Worm (Caenorhabditis elegans) whole organism, young adult: ENCODE measurements around the gene era-1.
A peak's percentile ranks its signal among the peaks of the same experiment; 100 is the strongest.

Source experiments
- C06A6.2 ChIP-seq: fragments of 200-800 bp; sonication (Bioruptor generic); conservative IDR thresholded peaks from 2 replicates; pipeline ENCODE4 v1.3.6; 2022; ENCODE audit warnings: missing genetic modification characterization, missing compliant biosample characterization
- F37B4.10 ChIP-seq: fragments of 200-800 bp; sonication (Bioruptor generic); IDR thresholded peaks from 2 replicates; pipeline ENCODE4 v1.3.6; 2022; ENCODE audit warnings: missing genetic modification characterization, missing compliant biosample characterization
- F39B2.1 ChIP-seq: fragments of 200-800 bp; sonication (Bioruptor generic); IDR thresholded peaks from 2 replicates; pipeline ENCODE4 v1.3.6; 2022; ENCODE audit warnings: missing genetic modification reagents, missing genetic modification characterization, missing compliant biosample characterization
- F57A8.1 ChIP-seq: fragments of 200-800 bp; sonication (Bioruptor generic); optimal IDR thresholded peaks from 2 replicates; lab custom pipeline; 2018; ENCODE audit warnings: mild to moderate bottlenecking, missing genetic modification characterization, moderate library complexity, missing compliant biosample characterization
- T07F8.4 ChIP-seq: sonication (generic microtip); optimal IDR thresholded peaks from 2 replicates; lab custom pipeline; 2016; ENCODE audit warnings: mild to moderate bottlenecking, missing genetic modification characterization, moderate library complexity, missing compliant biosample characterization
- Y56A3A.18 ChIP-seq: fragments of 200-800 bp; sonication (Bioruptor generic); IDR thresholded peaks from 2 replicates; pipeline ENCODE4 v1.3.6; 2022; ENCODE audit warnings: missing genetic modification reagents, missing genetic modification characterization, missing compliant biosample characterization
- ZK185.1 ChIP-seq: sonication (generic microtip); optimal IDR thresholded peaks from 2 replicates; lab custom pipeline; 2016; ENCODE audit warnings: mild to moderate bottlenecking, missing genetic modification characterization, missing compliant biosample characterization; ENCODE audit not compliant: poor library complexity, severe bottlenecking
- akir-1 ChIP-seq: fragments of 200-800 bp; sonication (Bioruptor generic); optimal IDR thresholded peaks from 2 replicates; lab custom pipeline; 2018; ENCODE audit warnings: mild to moderate bottlenecking, missing genetic modification characterization, moderate library complexity, missing compliant biosample characterization
- ama-1 ChIP-seq, 3 experiments: fragments of 150-350 bp in 1 of 3; sonication (generic microtip) in 2 of 3; optimal IDR thresholded peaks; 2 replicates each; lab custom pipeline; 2014 to 2018; ENCODE audit warnings: missing biosample characterization in 2 of 3, missing genetic modification characterization in 2 of 3, missing genetic modification reagents in 2 of 3
- atf-7 ChIP-seq: sonication (generic microtip); optimal IDR thresholded peaks from 2 replicates; lab custom pipeline; 2017; ENCODE audit warnings: mild to moderate bottlenecking, missing genetic modification characterization, missing compliant biosample characterization
- attf-5 ChIP-seq: fragments of 200-800 bp; sonication (Bioruptor generic); optimal IDR thresholded peaks from 2 replicates; lab custom pipeline; 2018; ENCODE audit warnings: mild to moderate bottlenecking, missing genetic modification characterization, missing compliant biosample characterization
- bed-2 ChIP-seq: fragments of 200-800 bp; sonication (Bioruptor generic); IDR thresholded peaks from 2 replicates; pipeline ENCODE4 v1.3.6; 2022; ENCODE audit warnings: missing genetic modification reagents, missing genetic modification characterization, missing compliant biosample characterization
- ccch-3 ChIP-seq: fragments of 200-800 bp; sonication (Bioruptor generic); optimal IDR thresholded peaks from 2 replicates; lab custom pipeline; 2018; ENCODE audit warnings: mild to moderate bottlenecking, missing genetic modification characterization, missing compliant biosample characterization
- ceh-40 ChIP-seq: fragments of 200-800 bp; sonication (Bioruptor generic); IDR thresholded peaks from 2 replicates; pipeline ENCODE4 v1.3.6; 2022; ENCODE audit warnings: missing genetic modification characterization, missing compliant biosample characterization
- ceh-79 ChIP-seq: sonication (generic microtip); optimal IDR thresholded peaks from 2 replicates; lab custom pipeline; 2017; ENCODE audit warnings: mild to moderate bottlenecking, missing genetic modification characterization, missing compliant biosample characterization
- dpl-1 ChIP-seq: fragments of 150-350 bp; optimal IDR thresholded peaks from 2 replicates; lab custom pipeline; 2014; ENCODE audit warnings: missing biosample characterization, missing genetic modification reagents, missing genetic modification characterization
- egl-44 ChIP-seq: fragments of 200-800 bp; sonication (Bioruptor generic); IDR thresholded peaks from 2 replicates; pipeline ENCODE4 v1.3.6; 2022; ENCODE audit warnings: missing genetic modification reagents, missing genetic modification characterization, missing compliant biosample characterization
- hsf-1 ChIP-seq: fragments of 200-800 bp; sonication (Bioruptor generic); IDR thresholded peaks from 2 replicates; pipeline ENCODE4 v1.3.6; 2022; ENCODE audit warnings: missing genetic modification reagents, missing genetic modification characterization, missing compliant biosample characterization
- lag-1 ChIP-seq: fragments of 200-800 bp; sonication (Bioruptor generic); IDR thresholded peaks from 2 replicates; pipeline ENCODE4 v1.3.6; 2022; ENCODE audit warnings: missing genetic modification reagents, missing genetic modification characterization, missing compliant biosample characterization
- let-526 ChIP-seq: fragments of 200-800 bp; sonication (Bioruptor generic); IDR thresholded peaks from 2 replicates; pipeline ENCODE4 v1.3.6; 2022; ENCODE audit warnings: missing genetic modification reagents, missing genetic modification characterization, missing compliant biosample characterization
- lin-26 ChIP-seq: fragments of 200-800 bp; sonication (Bioruptor generic); IDR thresholded peaks from 2 replicates; pipeline ENCODE4 v1.3.6; 2022; ENCODE audit warnings: missing genetic modification reagents, missing genetic modification characterization, missing compliant biosample characterization
- madf-8 ChIP-seq: fragments of 200-800 bp; sonication (Bioruptor generic); conservative IDR thresholded peaks from 2 replicates; pipeline ENCODE4 v1.3.6; 2022; ENCODE audit warnings: missing genetic modification reagents, missing genetic modification characterization, missing compliant biosample characterization
- mxl-1 ChIP-seq: sonication (generic microtip); optimal IDR thresholded peaks from 2 replicates; lab custom pipeline; 2016; ENCODE audit warnings: missing genetic modification characterization, missing compliant biosample characterization
- nfya-1 ChIP-seq: sonication (generic microtip); optimal IDR thresholded peaks from 2 replicates; lab custom pipeline; 2017; ENCODE audit warnings: antibody characterized with exemption, missing compliant biosample characterization, missing genetic modification characterization, borderline replicate concordance; ENCODE audit not compliant: insufficient read depth
- nhr-120 ChIP-seq: fragments of 200-800 bp; sonication (Bioruptor generic); IDR thresholded peaks from 2 replicates; pipeline ENCODE4 v1.3.6; 2022; ENCODE audit warnings: missing genetic modification characterization, missing compliant biosample characterization
- nhr-80 ChIP-seq: sonication (generic microtip); optimal IDR thresholded peaks from 2 replicates; lab custom pipeline; 2016; ENCODE audit warnings: missing genetic modification characterization, missing compliant biosample characterization
- pha-4 ChIP-seq: fragments of 150-350 bp; sonication (generic microtip); optimal IDR thresholded peaks from 2 replicates; lab custom pipeline; 2014; ENCODE audit warnings: missing biosample characterization, missing genetic modification reagents, missing genetic modification characterization
- rpc-1 ChIP-seq, 2 experiments: fragments of 150-350 bp in 1 of 2; sonication (generic microtip) in 1 of 2; optimal IDR thresholded peaks; 2 replicates each; lab custom pipeline; 2014 to 2018; ENCODE audit warnings: missing biosample characterization in 1 of 2, missing genetic modification characterization in 1 of 2, missing genetic modification reagents in 1 of 2, missing genotype in 1 of 2
- snpc-1.1 ChIP-seq: sonication (generic microtip); optimal IDR thresholded peaks from 2 replicates; lab custom pipeline; 2017; ENCODE audit warnings: missing genetic modification characterization, mild to moderate bottlenecking, missing compliant biosample characterization, antibody characterized with exemption, moderate library complexity, missing genotype, missing genetic modification reagents; ENCODE audit not compliant: insufficient read depth
- snpc-3.4 ChIP-seq: sonication (generic microtip); optimal IDR thresholded peaks from 2 replicates; lab custom pipeline; 2017; ENCODE audit warnings: missing genetic modification characterization, mild to moderate bottlenecking, missing compliant biosample characterization, antibody characterized with exemption, moderate library complexity, missing genotype, missing genetic modification reagents
- snpc-4 ChIP-seq, 5 experiments: fragments of 150-350 bp in 1 of 5; sonication (generic microtip) in 4 of 5; optimal IDR thresholded peaks; 2 replicates each; lab custom pipeline; 2014 to 2018; ENCODE audit warnings: missing genetic modification characterization in 5 of 5, missing biosample characterization in 3 of 5, antibody characterized with exemption in 2 of 5, mild to moderate bottlenecking in 2 of 5, missing compliant biosample characterization in 2 of 5, missing genotype in 2 of 5, moderate library complexity in 2 of 5, missing genetic modification reagents in 1 of 5
- tbp1 ChIP-seq: fragments of 200-800 bp; sonication (Bioruptor generic); optimal IDR thresholded peaks from 2 replicates; lab custom pipeline; 2018; ENCODE audit warnings: mild to moderate bottlenecking, missing genetic modification characterization, missing compliant biosample characterization
- tbx-9 ChIP-seq: sonication (generic microtip); optimal IDR thresholded peaks from 2 replicates; lab custom pipeline; 2016; ENCODE audit warnings: borderline replicate concordance, missing genetic modification characterization, inconsistent platforms, missing compliant biosample characterization
- unc-62 ChIP-seq: fragments of 150-350 bp; optimal IDR thresholded peaks from 2 replicates; lab custom pipeline; 2014; ENCODE audit warnings: missing biosample characterization, missing genetic modification reagents, missing genetic modification characterization
- ztf-25 ChIP-seq: fragments of 200-800 bp; sonication (Bioruptor generic); IDR thresholded peaks from 2 replicates; pipeline ENCODE4 v1.3.6; 2022; ENCODE audit warnings: missing genetic modification reagents, missing genetic modification characterization, missing compliant biosample characterization
- ztf-26 ChIP-seq: sonication (generic microtip); optimal IDR thresholded peaks from 2 replicates; lab custom pipeline; 2017; ENCODE audit warnings: missing genetic modification characterization, missing compliant biosample characterization
- ztf-28 ChIP-seq: fragments of 200-800 bp; sonication (Bioruptor generic); IDR thresholded peaks from 2 replicates; pipeline ENCODE4 v1.3.6; 2022; ENCODE audit warnings: missing genetic modification reagents, missing genetic modification characterization, missing compliant biosample characterization

The era-1 gene

ce11 chrV:6683740-6684139 lies 19.1 kb upstream of the era-1 start:
- TF ChIP-seq ztf-28 (GFP tag; lab: Robert Waterston, UW): no peak
- TF ChIP-seq unc-62 (GFP tag; lab: Kevin White, UChicago): no peak
- TF ChIP-seq nhr-80 (tag; lab: Kevin White, UChicago): no peak
- no peak for TF ChIP-seq atf-7 (tag; lab: Kevin White, UChicago)
- no peak for TF ChIP-seq Y56A3A.18 (GFP tag; lab: Robert Waterston, UW)

ce11 chrV:6684541-6684940 lies 18.3 kb upstream of the era-1 start:
- TF ChIP-seq bed-2 (no peak), atf-7 (tag; lab: Kevin White, UChicago) (no peak), egl-44 (no peak), ccch-3 (GFP tag; lab: Kevin White, UChicago) (no peak), attf-5 (GFP tag; lab: Kevin White, UChicago) (no peak), ceh-40 (GFP tag; lab: Robert Waterston, UW) (no peak), hsf-1 (GFP tag; lab: Robert Waterston, UW) (no peak), nhr-120 (GFP tag; lab: Robert Waterston, UW) (no peak), akir-1 (GFP tag; lab: Kevin White, UChicago) (no peak), ceh-79 (no peak), madf-8 (GFP tag; lab: Robert Waterston, UW) (no peak), snpc-1.1 (tag; lab: Kevin White, UChicago) (no peak), snpc-3.4 (tag; lab: Kevin White, UChicago) (no peak), rpc-1 (optimal IDR thresholded peaks at IDR 0.05; lab: Kevin White, UChicago) (no peak), rpc-1 (tag; optimal IDR thresholded peaks at IDR 0.05; lab: Kevin White, UChicago) (no peak), snpc-4 (GFP tag; optimal IDR thresholded peaks at IDR 0.05; lab: Kevin White, UChicago) (no peak), snpc-4 (tag; optimal IDR thresholded peaks at IDR 0.05; lab: Kevin White, UChicago) (no peak), lag-1 (GFP tag; lab: Robert Waterston, UW) (no peak)

- no peak for TF ChIP-seq ztf-25 (GFP tag; lab: Robert Waterston, UW)
- 0 out of 2 replicates have a peak, but pooled peaks have one; percentile 37 for TF ChIP-seq let-526 (GFP tag; lab: Robert Waterston, UW)
These were observed 17.4 kb upstream of the era-1 start for ce11 chrV:6685499-6685898.

ce11 chrV:6685963-6686362 lies 16.9 kb upstream of the era-1 start:
- TF ChIP-seq F39B2.1 (GFP tag; lab: Robert Waterston, UW): no peak
- TF ChIP-seq ama-1 (optimal IDR thresholded peaks at IDR 0.05; lab: Kevin White, UChicago): no peak
- TF ChIP-seq ama-1 (GFP tag; optimal IDR thresholded peaks at IDR 0.05; lab: Kevin White, UChicago): no peak
- no peak for TF ChIP-seq T07F8.4 (tag; lab: Kevin White, UChicago)
- TF ChIP-seq F37B4.10 (GFP tag; lab: Robert Waterston, UW): no peak
- TF ChIP-seq mxl-1: no peak
- TF ChIP-seq ceh-79: no peak
- no peak for TF ChIP-seq lag-1 (GFP tag; lab: Robert Waterston, UW)
- TF ChIP-seq lin-26 (GFP tag; lab: Robert Waterston, UW): no peak
- TF ChIP-seq snpc-1.1 (tag; lab: Kevin White, UChicago): no peak
- TF ChIP-seq bed-2: no peak
- no peak for TF ChIP-seq attf-5 (GFP tag; lab: Kevin White, UChicago)
- TF ChIP-seq C06A6.2 (GFP tag; lab: Robert Waterston, UW): no peak
- TF ChIP-seq dpl-1 (GFP tag; lab: Kevin White, UChicago): no peak
- no peak for TF ChIP-seq tbp1 (GFP tag; lab: Kevin White, UChicago)
- TF ChIP-seq nfya-1 (tag; lab: Kevin White, UChicago): no peak
- no peak for TF ChIP-seq pha-4 (tag; lab: Kevin White, UChicago)
- no peak for TF ChIP-seq tbx-9 (tag; lab: Kevin White, UChicago)
- no peak for TF ChIP-seq ztf-26 (tag; lab: Kevin White, UChicago)
- TF ChIP-seq ZK185.1 (tag; lab: Kevin White, UChicago): no peak
- TF ChIP-seq F57A8.1: no peak
